Worm (Caenorhabditis elegans) whole organism, L4 larva: Measurements from ENCODE around the gene nlp-55.

Experiments
- F26F4.8 ChIP-seq: fragments of 200-800 bp; sonication (Bioruptor generic); conservative IDR thresholded peaks from 2 replicates; pipeline ENCODE4 v1.3.6; 2022; ENCODE audit warnings: missing genetic modification characterization, missing compliant biosample characterization
- T20F7.1 ChIP-seq: fragments of 200-800 bp; sonication (Bioruptor generic); optimal IDR thresholded peaks from 2 replicates; lab custom pipeline; 2018; ENCODE audit warnings: mild to moderate bottlenecking, missing genetic modification characterization, missing compliant biosample characterization
- T26A8.4 ChIP-seq: fragments of 200-800 bp; sonication (Bioruptor generic); IDR thresholded peaks from 2 replicates; pipeline ENCODE4 v1.3.6; 2022; ENCODE audit warnings: missing genetic modification characterization, missing compliant biosample characterization
- Y48G9A.11 ChIP-seq: fragments of 200-800 bp; sonication (Bioruptor generic); IDR thresholded peaks from 2 replicates; pipeline ENCODE4 v1.3.6; 2022; ENCODE audit warnings: missing genetic modification reagents, missing genetic modification characterization, missing compliant biosample characterization
- Y75B8A.6 ChIP-seq: fragments of 200-800 bp; sonication (Bioruptor generic); IDR thresholded peaks from 2 replicates; pipeline ENCODE4 v1.3.6; 2022; ENCODE audit warnings: missing genetic modification reagents, missing genetic modification characterization, missing compliant biosample characterization
- ama-1 ChIP-seq: fragments of 150-350 bp; optimal IDR thresholded peaks from 2 replicates; lab custom pipeline; 2014; ENCODE audit warnings: inconsistent platforms, mixed read lengths
- ceh-20 ChIP-seq: fragments of 200-800 bp; sonication (Bioruptor generic); IDR thresholded peaks from 2 replicates; pipeline ENCODE4 v1.3.6; 2022; ENCODE audit warnings: missing genetic modification reagents, missing genetic modification characterization, missing compliant biosample characterization
- ceh-28 ChIP-seq: fragments of 150-350 bp; optimal IDR thresholded peaks from 2 replicates; lab custom pipeline; 2014; ENCODE audit warnings: missing biosample characterization, missing genetic modification reagents, missing genetic modification characterization
- ceh-82 ChIP-seq: sonication (generic microtip); optimal IDR thresholded peaks from 2 replicates; lab custom pipeline; 2017; ENCODE audit warnings: missing biosample characterization, missing genetic modification characterization
- cey-2 ChIP-seq: sonication (generic microtip); optimal IDR thresholded peaks from 3 replicates; lab custom pipeline; 2017; ENCODE audit warnings: missing genetic modification characterization, mild to moderate bottlenecking, missing compliant biosample characterization, antibody characterized with exemption, borderline replicate concordance; ENCODE audit not compliant: insufficient read depth
- daf-12 ChIP-seq: fragments of 150-350 bp; optimal IDR thresholded peaks from 2 replicates; lab custom pipeline; 2014; ENCODE audit warnings: missing biosample characterization, missing genetic modification reagents, missing genetic modification characterization
- daf-8 ChIP-seq: fragments of 200-800 bp; sonication (Bioruptor generic); IDR thresholded peaks from 2 replicates; pipeline ENCODE4 v1.3.6; 2022; ENCODE audit warnings: missing genetic modification characterization, missing compliant biosample characterization
- dmd-6 ChIP-seq: fragments of 200-800 bp; sonication (Bioruptor generic); IDR thresholded peaks from 2 replicates; pipeline ENCODE4 v1.3.6; 2022; ENCODE audit warnings: missing genetic modification reagents, missing genetic modification characterization, missing compliant biosample characterization
- dmd-8 ChIP-seq: fragments of 200-800 bp; sonication (Bioruptor generic); IDR thresholded peaks from 2 replicates; pipeline ENCODE4 v1.3.6; 2022; ENCODE audit warnings: missing genetic modification characterization, missing compliant biosample characterization
- dmd-9 ChIP-seq: fragments of 200-800 bp; sonication (Bioruptor generic); IDR thresholded peaks from 2 replicates; pipeline ENCODE4 v1.3.6; 2022; ENCODE audit warnings: missing genetic modification reagents, missing genetic modification characterization, missing compliant biosample characterization
- dpl-1 ChIP-seq: fragments of 150-350 bp; optimal IDR thresholded peaks from 2 replicates; lab custom pipeline; 2014; ENCODE audit warnings: missing biosample characterization, missing genetic modification reagents, missing genetic modification characterization
- dve-1 ChIP-seq: sonication (generic microtip); optimal IDR thresholded peaks from 2 replicates; lab custom pipeline; 2017; ENCODE audit warnings: antibody characterized with exemption, mild to moderate bottlenecking, missing genetic modification characterization, missing compliant biosample characterization; ENCODE audit not compliant: insufficient read depth
- egl-27 ChIP-seq: sonication (generic microtip); optimal IDR thresholded peaks from 3 replicates; lab custom pipeline; 2017; ENCODE audit warnings: missing biosample characterization, missing genetic modification reagents, missing genetic modification characterization
- fkh-10 ChIP-seq: fragments of 150-350 bp; optimal IDR thresholded peaks from 2 replicates; lab custom pipeline; 2014; ENCODE audit warnings: missing biosample characterization, missing genetic modification reagents, missing genetic modification characterization
- gei-8 ChIP-seq: fragments of 200-800 bp; sonication (Bioruptor generic); optimal IDR thresholded peaks from 2 replicates; lab custom pipeline; 2018; ENCODE audit warnings: mild to moderate bottlenecking, missing genetic modification characterization, missing compliant biosample characterization
- hif-1 ChIP-seq, 2 experiments: sonication (generic microtip); optimal IDR thresholded peaks; 2 replicates each; lab custom pipeline; 2016 to 2017; ENCODE audit warnings: missing compliant biosample characterization in 2 of 2, missing genetic modification characterization in 2 of 2, missing genetic modification reagents in 2 of 2, missing genotype in 2 of 2, mild to moderate bottlenecking in 1 of 2
- hlh-11 ChIP-seq: fragments of 200-800 bp; sonication (Bioruptor generic); optimal IDR thresholded peaks from 2 replicates; lab custom pipeline; 2018; ENCODE audit warnings: mild to moderate bottlenecking, missing genetic modification characterization, missing compliant biosample characterization
- hlh-30 ChIP-seq: sonication (generic microtip); optimal IDR thresholded peaks from 2 replicates; lab custom pipeline; 2017; ENCODE audit warnings: antibody characterized with exemption, mild to moderate bottlenecking, missing genetic modification characterization, missing compliant biosample characterization; ENCODE audit not compliant: insufficient read depth
- lim-7 ChIP-seq: fragments of 200-800 bp; sonication (Bioruptor generic); IDR thresholded peaks from 2 replicates; pipeline ENCODE4 v1.3.6; 2022; ENCODE audit warnings: missing genetic modification characterization, missing compliant biosample characterization
- lin-1 ChIP-seq: fragments of 200-800 bp; sonication (Bioruptor generic); IDR thresholded peaks from 2 replicates; pipeline ENCODE4 v1.3.6; 2022; ENCODE audit warnings: missing genetic modification reagents, missing genetic modification characterization, missing compliant biosample characterization
- lin-29 ChIP-seq: fragments of 200-800 bp; sonication (Bioruptor generic); IDR thresholded peaks from 2 replicates; pipeline ENCODE4 v1.3.6; 2022; ENCODE audit warnings: missing genetic modification reagents, missing genetic modification characterization, missing compliant biosample characterization
- lir-3 ChIP-seq: sonication (generic microtip); optimal IDR thresholded peaks from 2 replicates; lab custom pipeline; 2016; ENCODE audit warnings: mild to moderate bottlenecking, missing genetic modification characterization, missing compliant biosample characterization
- madf-5 ChIP-seq, 2 experiments: fragments of 200-800 bp; sonication (Bioruptor generic); IDR thresholded peaks; 2 replicates each; pipeline ENCODE4 v1.3.6; 2022; ENCODE audit warnings: missing compliant biosample characterization in 2 of 2, missing genetic modification characterization in 2 of 2
- mdl-1 ChIP-seq, 2 experiments: fragments of 150-350 bp in 1 of 2; sonication (generic microtip) in 1 of 2; optimal IDR thresholded peaks; 2 replicates each; lab custom pipeline; 2014 to 2017; ENCODE audit warnings: missing biosample characterization in 2 of 2, missing genetic modification characterization in 2 of 2
- mdt-29 ChIP-seq: fragments of 200-800 bp; sonication (Bioruptor generic); IDR thresholded peaks from 2 replicates; pipeline ENCODE4 v1.3.6; 2022; ENCODE audit warnings: missing genetic modification reagents, missing genetic modification characterization, missing compliant biosample characterization
- mxl-3 ChIP-seq: fragments of 200-800 bp; sonication (Bioruptor generic); optimal IDR thresholded peaks from 2 replicates; lab custom pipeline; 2018; ENCODE audit warnings: mild to moderate bottlenecking, missing genetic modification characterization, missing compliant biosample characterization
- nhr-28 ChIP-seq: fragments of 150-350 bp; optimal IDR thresholded peaks from 2 replicates; lab custom pipeline; 2014; ENCODE audit warnings: missing biosample characterization, missing genetic modification characterization
- nhr-41 ChIP-seq: fragments of 200-800 bp; sonication (Bioruptor generic); IDR thresholded peaks from 2 replicates; pipeline ENCODE4 v1.3.6; 2022; ENCODE audit warnings: missing genetic modification reagents, missing genetic modification characterization, missing compliant biosample characterization
- nhr-42 ChIP-seq: fragments of 200-800 bp; sonication (Bioruptor generic); IDR thresholded peaks from 2 replicates; pipeline ENCODE4 v1.3.6; 2022; ENCODE audit warnings: missing genetic modification characterization, missing compliant biosample characterization
- nhr-76 ChIP-seq: fragments of 150-350 bp; optimal IDR thresholded peaks from 2 replicates; lab custom pipeline; 2014; ENCODE audit warnings: missing biosample characterization, missing genetic modification characterization
- nhr-77 ChIP-seq: fragments of 150-350 bp; optimal IDR thresholded peaks from 2 replicates; lab custom pipeline; 2014; ENCODE audit warnings: missing biosample characterization, missing genetic modification characterization
- php-3 ChIP-seq: fragments of 200-800 bp; sonication (Bioruptor generic); IDR thresholded peaks from 2 replicates; pipeline ENCODE4 v1.3.6; 2022; ENCODE audit warnings: missing genetic modification reagents, missing genetic modification characterization, missing compliant biosample characterization
- pqm-1 ChIP-seq: sonication (generic microtip); optimal IDR thresholded peaks from 2 replicates; lab custom pipeline; 2017; ENCODE audit warnings: missing biosample characterization, missing genetic modification characterization
- sdz-12 ChIP-seq: fragments of 200-800 bp; sonication (Bioruptor generic); optimal IDR thresholded peaks from 2 replicates; lab custom pipeline; 2018; ENCODE audit warnings: mild to moderate bottlenecking, missing genetic modification characterization, missing compliant biosample characterization
- skn-1 ChIP-seq: fragments of 150-350 bp; optimal IDR thresholded peaks from 2 replicates; lab custom pipeline; 2014; ENCODE audit warnings: missing biosample characterization, missing genetic modification characterization
- snpc-1.2 ChIP-seq: fragments of 200-800 bp; sonication (Bioruptor generic); IDR thresholded peaks from 2 replicates; pipeline ENCODE4 v1.3.6; 2022; ENCODE audit warnings: missing genetic modification reagents, missing genetic modification characterization, missing compliant biosample characterization
- spr-1 ChIP-seq: sonication (generic microtip); optimal IDR thresholded peaks from 2 replicates; lab custom pipeline; 2016; ENCODE audit warnings: mild to moderate bottlenecking, missing genetic modification characterization, missing compliant biosample characterization
- tag-97 ChIP-seq: fragments of 200-800 bp; sonication (Bioruptor generic); IDR thresholded peaks from 2 replicates; pipeline ENCODE4 v1.3.6; 2022; ENCODE audit warnings: missing genetic modification characterization, missing compliant biosample characterization
- tra-1 ChIP-seq: fragments of 200-800 bp; sonication (Bioruptor generic); IDR thresholded peaks from 2 replicates; pipeline ENCODE4 v1.3.6; 2022; ENCODE audit warnings: missing genetic modification reagents, missing genetic modification characterization, missing compliant biosample characterization
- unc-62 ChIP-seq, 3 experiments: fragments of 150-350 bp in 1 of 3; sonication (generic microtip); optimal IDR thresholded peaks in 2 of 3; peaks in 1 of 3; 1 replicate in 1 of 3; 2 replicates in 2 of 3; lab custom pipeline; 2014 to 2017; ENCODE audit warnings: missing biosample characterization in 3 of 3, missing genetic modification characterization in 3 of 3, missing genetic modification reagents in 3 of 3, missing genotype in 1 of 3
- vab-7 ChIP-seq: fragments of 200-800 bp; sonication (Bioruptor generic); IDR thresholded peaks from 2 replicates; pipeline ENCODE4 v1.3.6; 2022; ENCODE audit warnings: missing genetic modification reagents, missing genetic modification characterization, missing compliant biosample characterization
- zag-1 ChIP-seq: fragments of 150-350 bp; optimal IDR thresholded peaks from 2 replicates; lab custom pipeline; 2014; ENCODE audit warnings: missing biosample characterization, missing genetic modification characterization
- zfp-2 ChIP-seq: sonication (generic microtip); optimal IDR thresholded peaks from 2 replicates; lab custom pipeline; 2016; ENCODE audit warnings: mild to moderate bottlenecking, missing genetic modification characterization, missing compliant biosample characterization
- zfp-3 ChIP-seq: fragments of 200-800 bp; sonication (Bioruptor generic); conservative IDR thresholded peaks from 2 replicates; pipeline ENCODE4 v1.3.6; 2022; ENCODE audit warnings: missing genetic modification reagents, missing genetic modification characterization, missing compliant biosample characterization

nlp-55 gene

DNA sequence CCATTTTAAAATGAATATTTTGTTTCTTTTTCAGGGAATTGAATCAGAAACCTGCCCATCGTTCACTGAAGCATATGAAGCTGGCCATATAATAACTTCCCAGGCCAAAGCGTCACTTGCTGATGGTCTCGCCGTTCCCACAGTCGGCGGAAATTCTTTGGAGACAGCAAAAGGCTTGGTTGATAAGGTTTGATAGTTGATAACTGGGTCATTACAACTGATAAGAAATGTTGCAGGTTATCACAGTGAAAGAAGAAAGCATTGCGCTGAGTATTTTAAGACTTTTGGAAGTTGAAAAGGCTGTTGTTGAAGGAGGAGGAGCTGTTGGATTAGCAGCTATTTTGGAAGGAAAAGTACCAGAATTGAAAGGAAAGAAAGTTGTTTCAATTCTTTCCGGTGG, 28.6 kb downstream of the nlp-55 start:
- TF ChIP-seq nhr-28 (peak; percentile 56), daf-12 (tag; lab: Kevin White, UChicago) (no peak), zag-1 (tag; lab: Kevin White, UChicago) (no peak), skn-1 (tag; lab: Kevin White, UChicago) (no peak), dmd-8 (no peak), dmd-6 (GFP tag; lab: Robert Waterston, UW) (peak; percentile 79), mxl-3 (peak; percentile 38), lin-1 (GFP tag; lab: Robert Waterston, UW) (peak; percentile 18; the same call in 1 of the 2 replicates), pqm-1 (tag; lab: Kevin White, UChicago) (peak; percentile 89), ceh-20 (GFP tag; lab: Robert Waterston, UW) (no peak), nhr-41 (peak; percentile 87; the same call in 1 of the 2 replicates), hlh-11 (tag; lab: Kevin White, UChicago) (peak; percentile 35)
- TF ChIP-seq, all 104 proteins: peak for 7

DNA sequence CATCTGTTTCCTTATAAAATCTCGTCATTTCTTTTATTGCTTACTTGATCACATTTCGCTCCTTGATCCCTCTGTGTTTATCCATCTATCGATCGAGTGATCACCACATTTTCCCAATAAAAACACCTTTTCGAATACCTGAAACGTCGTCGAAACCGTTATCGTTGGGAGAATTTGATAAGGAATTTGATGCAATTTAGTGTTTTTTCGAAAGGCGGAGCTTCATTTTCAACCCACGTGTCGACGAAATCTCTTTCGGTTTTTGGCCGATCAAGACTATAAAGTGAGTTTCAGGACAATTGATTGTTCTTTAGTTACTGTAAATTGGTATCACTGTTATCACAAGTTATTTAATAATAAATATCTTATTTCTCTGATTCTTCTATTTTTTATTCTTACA, 30.6 kb downstream of the nlp-55 start, which contains the start of gene srdh-1:
Gene srdh-1, plus strand, starts transcription at position 43 of the 400 bp plus-strand sequence.
- TF ChIP-seq nhr-28 (peak; percentile 2), php-3 (GFP tag; lab: Robert Waterston, UW) (no peak), ceh-82 (no peak), ceh-28 (tag; lab: Kevin White, UChicago) (no peak), gei-8 (GFP tag; lab: Kevin White, UChicago) (no peak), zfp-3 (GFP tag; lab: Robert Waterston, UW) (no peak), Y75B8A.6 (no peak), unc-62 (GFP tag; optimal IDR thresholded peaks at IDR 0.05 in 1 of 2; lab: Kevin White, UChicago) (no peak), unc-62 (tag; optimal IDR thresholded peaks at IDR 0.05; lab: Kevin White, UChicago) (no peak), lim-7 (GFP tag; lab: Robert Waterston, UW) (no peak), hlh-30 (tag; lab: Kevin White, UChicago) (no peak), nhr-77 (tag; lab: Kevin White, UChicago) (no peak), sdz-12 (GFP tag; lab: Kevin White, UChicago) (no peak), Y48G9A.11 (GFP tag; lab: Robert Waterston, UW) (no peak), hlh-11 (tag; lab: Kevin White, UChicago) (peak; percentile 21), mdt-29 (GFP tag; lab: Robert Waterston, UW) (no peak), snpc-1.2 (GFP tag; lab: Robert Waterston, UW) (no peak), dmd-6 (GFP tag; lab: Robert Waterston, UW) (peak; percentile 35; the same call in 1 of the 2 replicates), daf-8 (GFP tag; lab: Robert Waterston, UW) (no peak), mdl-1 (tag; optimal IDR thresholded peaks at IDR 0.05; lab: Kevin White, UChicago) (peak in 1 of 2 experiments; percentile 21), vab-7 (GFP tag; lab: Robert Waterston, UW) (no peak), T26A8.4 (GFP tag; lab: Robert Waterston, UW) (no peak), T20F7.1 (GFP tag; lab: Kevin White, UChicago) (no peak), egl-27 (no peak), ama-1 (lab: Kevin White, UChicago) (no peak), cey-2 (tag; lab: Kevin White, UChicago) (no peak), nhr-76 (tag; lab: Kevin White, UChicago) (no peak), lin-29 (GFP tag; lab: Robert Waterston, UW) (no peak), spr-1 (tag; lab: Kevin White, UChicago) (no peak), zfp-2 (tag; lab: Kevin White, UChicago) (no peak), nhr-41 (no peak), tra-1 (GFP tag; lab: Robert Waterston, UW) (0 out of 2 replicates have a peak, but pooled peaks have one; percentile 16), mxl-3 (peak; percentile 50), nhr-42 (GFP tag; lab: Robert Waterston, UW) (no peak), ceh-20 (GFP tag; lab: Robert Waterston, UW) (no peak), dve-1 (no peak), lir-3 (tag; lab: Kevin White, UChicago) (no peak), tag-97 (GFP tag; lab: Robert Waterston, UW) (no peak), madf-5 (GFP tag; IDR thresholded peaks at IDR 0.05; lab: Robert Waterston, UW) (no peak), hif-1 (tag; optimal IDR thresholded peaks at IDR 0.05; lab: Kevin White, UChicago) (no peak), fkh-10 (GFP tag; lab: Kevin White, UChicago) (no peak), F26F4.8 (GFP tag; lab: Robert Waterston, UW) (no peak), dpl-1 (GFP tag; lab: Kevin White, UChicago) (no peak), dmd-9 (GFP tag; lab: Robert Waterston, UW) (no peak)
